Worm (Caenorhabditis elegans) whole organism, L3 larva: ENCODE data around the gene alg-4.
A peak's percentile ranks its signal among the peaks of the same experiment; 100 is the strongest.

ENCODE experiments used
- ZK546.5 ChIP-seq: sonication (generic microtip); optimal IDR thresholded peaks from 2 replicates; lab custom pipeline; 2017; ENCODE audit warnings: missing biosample characterization, missing genetic modification characterization
- ama-1 ChIP-seq: fragments of 150-350 bp; optimal IDR thresholded peaks from 2 replicates; lab custom pipeline; 2018
- ceh-16 ChIP-seq: sonication (generic microtip); optimal IDR thresholded peaks from 2 replicates; lab custom pipeline; 2017; ENCODE audit warnings: missing biosample characterization, missing genetic modification characterization
- ceh-28 ChIP-seq: fragments of 150-350 bp; optimal IDR thresholded peaks from 2 replicates; lab custom pipeline; 2014; ENCODE audit warnings: missing biosample characterization, missing genetic modification reagents, missing genetic modification characterization
- daf-12 ChIP-seq: fragments of 150-350 bp; optimal IDR thresholded peaks from 2 replicates; lab custom pipeline; 2014; ENCODE audit warnings: missing biosample characterization, missing genetic modification reagents, missing genetic modification characterization
- egl-27 ChIP-seq: sonication (generic microtip); optimal IDR thresholded peaks from 4 replicates; lab custom pipeline; 2017; ENCODE audit warnings: missing biosample characterization, missing genetic modification reagents, missing genetic modification characterization
- egl-5 ChIP-seq: fragments of 150-350 bp; optimal IDR thresholded peaks from 2 replicates; lab custom pipeline; 2017; ENCODE audit warnings: missing biosample characterization, missing genetic modification reagents, missing genetic modification characterization, inconsistent platforms
- elt-2 ChIP-seq: sonication (generic microtip); optimal IDR thresholded peaks from 2 replicates; lab custom pipeline; 2016; ENCODE audit warnings: missing genetic modification reagents, mild to moderate bottlenecking, missing genetic modification characterization, missing compliant biosample characterization
- elt-3 ChIP-seq, 3 experiments: fragments of 150-350 bp in 1 of 3; sonication (generic microtip) in 2 of 3; optimal IDR thresholded peaks; 2 replicates in 2 of 3; 4 replicates in 1 of 3; lab custom pipeline; 2014 to 2017; ENCODE audit warnings: missing biosample characterization in 3 of 3, missing genetic modification characterization in 3 of 3
- eor-1 ChIP-seq, 2 experiments: fragments of 150-350 bp; optimal IDR thresholded peaks; 2 replicates each; lab custom pipeline; 2014 to 2018; ENCODE audit warnings: missing biosample characterization in 2 of 2, missing genetic modification characterization in 2 of 2
- fkh-10 ChIP-seq: sonication (generic microtip); optimal IDR thresholded peaks from 2 replicates; lab custom pipeline; 2017; ENCODE audit warnings: missing biosample characterization, missing genetic modification reagents, missing genetic modification characterization
- fos-1 ChIP-seq: fragments of 150-350 bp; optimal IDR thresholded peaks from 2 replicates; lab custom pipeline; 2014; ENCODE audit warnings: missing biosample characterization, missing genetic modification characterization
- hmg-11 ChIP-seq: sonication (generic microtip); optimal IDR thresholded peaks from 2 replicates; lab custom pipeline; 2016; ENCODE audit warnings: missing genetic modification characterization, missing compliant biosample characterization
- lin-15B ChIP-seq: fragments of 150-350 bp; optimal IDR thresholded peaks from 2 replicates; lab custom pipeline; 2014; ENCODE audit warnings: missing biosample characterization, missing genetic modification characterization
- lin-39 ChIP-seq: fragments of 150-350 bp; optimal IDR thresholded peaks from 2 replicates; lab custom pipeline; 2018; ENCODE audit warnings: missing biosample characterization, missing genetic modification reagents, missing genetic modification characterization
- lsy-12 ChIP-seq: sonication (generic microtip); optimal IDR thresholded peaks from 2 replicates; lab custom pipeline; 2016; ENCODE audit warnings: mild to moderate bottlenecking, missing genetic modification characterization, missing compliant biosample characterization
- mml-1 ChIP-seq: fragments of 150-350 bp; sonication (generic microtip); optimal IDR thresholded peaks from 3 replicates; lab custom pipeline; 2014; ENCODE audit warnings: missing biosample characterization, missing genetic modification characterization
- nfya-1 ChIP-seq: sonication (generic microtip); optimal IDR thresholded peaks from 2 replicates; lab custom pipeline; 2017; ENCODE audit warnings: missing genetic modification characterization, mild to moderate bottlenecking, missing compliant biosample characterization, antibody characterized with exemption, moderate library complexity; ENCODE audit not compliant: insufficient read depth
- nhr-11 ChIP-seq: fragments of 150-350 bp; optimal IDR thresholded peaks from 2 replicates; lab custom pipeline; 2014; ENCODE audit warnings: missing biosample characterization, missing genetic modification characterization
- nhr-12 ChIP-seq: fragments of 150-350 bp; optimal IDR thresholded peaks from 2 replicates; lab custom pipeline; 2014; ENCODE audit warnings: missing biosample characterization, missing genetic modification characterization
- nhr-23 ChIP-seq: fragments of 150-350 bp; optimal IDR thresholded peaks from 2 replicates; lab custom pipeline; 2014; ENCODE audit warnings: missing biosample characterization, missing genetic modification reagents, missing genetic modification characterization
- nhr-237 ChIP-seq: fragments of 150-350 bp; optimal IDR thresholded peaks from 2 replicates; lab custom pipeline; 2014; ENCODE audit warnings: missing biosample characterization, missing genetic modification characterization
- nhr-28 ChIP-seq: fragments of 150-350 bp; optimal IDR thresholded peaks from 2 replicates; lab custom pipeline; 2014; ENCODE audit warnings: missing biosample characterization, missing genetic modification characterization
- nhr-67 ChIP-seq: fragments of 150-350 bp; optimal IDR thresholded peaks from 2 replicates; lab custom pipeline; 2014; ENCODE audit warnings: missing biosample characterization, missing genetic modification characterization
- nhr-76 ChIP-seq: fragments of 150-350 bp; sonication (generic microtip); optimal IDR thresholded peaks from 5 replicates; lab custom pipeline; 2014; ENCODE audit warnings: missing biosample characterization, missing genetic modification characterization
- nhr-77 ChIP-seq: fragments of 150-350 bp; optimal IDR thresholded peaks from 2 replicates; lab custom pipeline; 2014; ENCODE audit warnings: missing biosample characterization, missing genetic modification characterization
- pha-4 ChIP-seq: fragments of 150-350 bp; optimal IDR thresholded peaks from 2 replicates; lab custom pipeline; 2014; ENCODE audit warnings: missing biosample characterization, missing genetic modification reagents, missing genetic modification characterization
- pqm-1 ChIP-seq: fragments of 150-350 bp; optimal IDR thresholded peaks from 2 replicates; lab custom pipeline; 2017; ENCODE audit warnings: missing biosample characterization, missing genetic modification characterization, inconsistent platforms
- sea-2 ChIP-seq: fragments of 150-350 bp; sonication (generic microtip); optimal IDR thresholded peaks from 4 replicates; lab custom pipeline; 2014; ENCODE audit warnings: missing biosample characterization, missing genetic modification reagents, missing genetic modification characterization
- skn-1 ChIP-seq: fragments of 150-350 bp; optimal IDR thresholded peaks from 2 replicates; lab custom pipeline; 2014; ENCODE audit warnings: missing biosample characterization, missing genetic modification characterization
- snpc-4 ChIP-seq: fragments of 150-350 bp; optimal IDR thresholded peaks from 2 replicates; lab custom pipeline; 2014; ENCODE audit warnings: missing biosample characterization, missing genetic modification characterization
- unc-39 ChIP-seq: sonication (generic microtip); optimal IDR thresholded peaks from 4 replicates; lab custom pipeline; 2017; ENCODE audit warnings: missing biosample characterization, missing genetic modification characterization
- unc-62 ChIP-seq: fragments of 150-350 bp; sonication (generic microtip); optimal IDR thresholded peaks from 4 replicates; lab custom pipeline; 2014; ENCODE audit warnings: missing biosample characterization, missing genetic modification reagents, missing genetic modification characterization
- zag-1 ChIP-seq: fragments of 150-350 bp; optimal IDR thresholded peaks from 2 replicates; lab custom pipeline; 2014; ENCODE audit warnings: missing biosample characterization, missing genetic modification characterization

alg-4 gene

DNA sequence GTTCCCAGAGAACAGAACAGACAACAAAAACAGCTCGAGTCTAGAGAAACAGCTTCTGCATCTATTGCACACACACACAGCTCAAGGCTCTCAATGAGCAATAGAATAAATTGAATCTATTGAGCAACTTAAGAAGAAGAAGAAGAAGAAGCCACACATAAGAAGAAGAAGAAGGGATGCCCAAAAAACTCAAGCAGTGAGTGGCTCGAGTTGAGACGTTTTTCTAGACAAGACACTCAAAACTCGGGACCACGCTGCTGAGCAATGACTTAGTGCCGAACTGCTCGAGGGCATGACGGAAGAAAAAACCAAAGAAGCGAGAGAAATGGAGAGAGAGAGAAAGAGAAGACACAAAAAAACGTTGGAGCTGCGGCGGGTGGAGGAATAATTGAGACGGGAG is 14.1 kb upstream of the alg-4 start:
- TF ChIP-seq pha-4 (no peak), lsy-12 (tag; lab: Kevin White, UChicago) (no peak), zag-1 (no peak), fos-1 (tag; lab: Kevin White, UChicago) (no peak), nfya-1 (tag; lab: Kevin White, UChicago) (peak; percentile 52), eor-1 (tag; optimal IDR thresholded peaks at IDR 0.05; lab: Kevin White, UChicago) (no peak), skn-1 (tag; lab: Kevin White, UChicago) (no peak), snpc-4 (tag; lab: Kevin White, UChicago) (no peak), nhr-28 (no peak), fkh-10 (peak; percentile 75), lin-15B (tag; lab: Kevin White, UChicago) (peak; percentile 24), hmg-11 (tag; lab: Kevin White, UChicago) (peak; percentile 35), pqm-1 (tag; lab: Kevin White, UChicago) (no peak), mml-1 (tag; lab: Kevin White, UChicago) (no peak), ama-1 (peak; percentile 49), nhr-237 (no peak), nhr-77 (tag; lab: Kevin White, UChicago) (no peak)
- TF ChIP-seq, all 47 proteins: peak for 5

DNA sequence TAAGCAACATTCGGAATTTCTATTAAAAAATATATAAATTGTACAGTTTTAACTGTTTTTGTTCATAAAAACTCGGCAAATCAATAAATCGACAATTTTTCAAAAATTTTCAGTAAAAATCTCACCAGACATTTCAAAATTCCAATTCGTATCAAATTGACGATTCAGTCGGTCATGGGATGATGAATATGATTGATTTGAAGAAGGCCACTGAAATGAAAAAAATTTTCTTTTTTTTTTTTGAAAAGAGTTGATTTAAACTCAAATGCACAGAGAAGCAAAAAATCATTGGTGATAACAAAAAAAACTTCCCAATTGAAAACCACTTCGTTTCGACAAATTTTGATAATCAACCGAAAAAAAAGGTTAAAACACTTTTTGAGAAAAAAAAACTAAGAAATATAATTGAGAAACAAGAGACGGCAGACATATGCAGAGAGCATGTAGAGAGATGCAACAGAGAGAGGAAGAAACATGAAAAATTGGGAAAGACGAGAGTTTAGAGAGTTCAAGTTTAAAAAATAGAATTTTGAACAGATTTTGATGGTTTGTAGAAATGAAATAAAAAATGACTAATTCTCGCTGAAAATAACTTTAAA is 12.6 kb upstream of the alg-4 start:
- no peak for TF ChIP-seq skn-1 (tag; lab: Kevin White, UChicago)
- TF ChIP-seq sea-2 (GFP tag; lab: Kevin White, UChicago) = no peak
- TF ChIP-seq pqm-1 (tag; lab: Kevin White, UChicago) = peak; percentile 19
- no peak for TF ChIP-seq nhr-23 (tag; lab: Kevin White, UChicago)
- no peak for TF ChIP-seq unc-62
- peak; percentile 41 for TF ChIP-seq pha-4
- no peak for TF ChIP-seq unc-39 (tag; lab: Kevin White, UChicago)
- TF ChIP-seq ceh-28 (tag; lab: Kevin White, UChicago) = no peak
- TF ChIP-seq elt-2 (tag; lab: Kevin White, UChicago) = peak; percentile 65
- no peak for TF ChIP-seq nfya-1 (tag; lab: Kevin White, UChicago)
- TF ChIP-seq, all 47 proteins: peak for 3

DNA sequence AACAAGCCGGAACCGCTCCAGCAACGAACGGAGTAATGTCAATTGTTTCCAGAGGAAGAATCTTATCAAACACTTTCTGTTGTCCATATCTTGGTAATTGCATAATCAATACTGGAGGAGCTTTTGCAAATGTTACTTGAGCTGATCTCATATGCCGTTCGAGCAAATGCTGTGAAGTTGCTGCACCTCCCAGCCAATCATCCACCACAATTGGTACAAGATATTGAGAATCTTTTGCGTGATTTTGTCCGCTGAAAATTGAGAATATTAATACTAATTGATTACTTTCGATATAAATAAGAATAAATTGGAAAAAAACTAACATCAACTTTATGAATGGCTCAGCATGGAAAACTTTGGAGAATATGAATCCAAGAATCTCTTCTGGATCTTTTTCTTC is 8.5 kb upstream of the alg-4 start:
- no peak for TF ChIP-seq nhr-76 (tag; lab: Kevin White, UChicago)
- no peak for TF ChIP-seq daf-12 (tag; lab: Kevin White, UChicago)
- TF ChIP-seq ceh-16 = no peak
- TF ChIP-seq nhr-12 (tag; lab: Kevin White, UChicago) = no peak
- TF ChIP-seq ZK546.5 = no peak
- no peak for TF ChIP-seq elt-2 (tag; lab: Kevin White, UChicago)
- TF ChIP-seq elt-3 (tag; optimal IDR thresholded peaks at IDR 0.05; lab: Kevin White, UChicago) = no peak
- no peak for TF ChIP-seq nfya-1 (tag; lab: Kevin White, UChicago)
- TF ChIP-seq ceh-28 (tag; lab: Kevin White, UChicago) = no peak
- no peak for TF ChIP-seq pqm-1 (tag; lab: Kevin White, UChicago)
- no peak for TF ChIP-seq egl-27
- TF ChIP-seq lin-39 = no peak
- no peak for TF ChIP-seq mml-1 (tag; lab: Kevin White, UChicago)
- no peak for TF ChIP-seq egl-5 (tag; lab: Kevin White, UChicago)
- TF ChIP-seq nhr-23 (tag; lab: Kevin White, UChicago) = no peak
- no peak for TF ChIP-seq lin-15B (tag; lab: Kevin White, UChicago)
- no peak for TF ChIP-seq snpc-4 (tag; lab: Kevin White, UChicago)
- no peak for TF ChIP-seq nhr-11
- no peak for TF ChIP-seq nhr-67 (tag; lab: Kevin White, UChicago)

DNA sequence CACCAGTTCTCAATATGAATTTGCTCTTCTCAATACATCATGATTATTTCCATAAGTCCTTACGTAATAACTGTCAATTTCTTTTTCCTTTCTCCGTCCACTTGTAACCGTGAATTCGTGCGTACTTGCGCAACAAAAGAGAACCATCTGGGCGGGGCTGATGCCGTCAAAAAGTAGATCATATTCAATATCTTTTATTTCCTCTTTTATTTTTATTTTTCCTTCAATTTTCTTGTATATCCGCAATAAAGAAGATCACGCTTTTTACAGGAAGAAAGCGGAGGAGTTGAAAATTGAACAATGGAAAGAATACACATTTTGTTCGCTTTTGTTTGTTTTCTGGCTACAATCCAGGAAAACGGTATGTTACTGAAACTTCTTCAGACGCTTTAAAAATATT is 1.6 kb upstream of the alg-4 start, which contains the start of gene mam-7:
TSS of gene mam-7 (plus strand) at position 301 of the 400 bp plus-strand sequence.
- TF ChIP-seq lin-39 = no peak

ce11 chrIII:9886323-9886722 is 4.9 kb downstream of the alg-4 start:
- TF ChIP-seq fkh-10 (peak; percentile 36), nhr-28 (no peak)
